Worm (Caenorhabditis elegans): ENCODE data around the gene K04A8.19.

DNA sequence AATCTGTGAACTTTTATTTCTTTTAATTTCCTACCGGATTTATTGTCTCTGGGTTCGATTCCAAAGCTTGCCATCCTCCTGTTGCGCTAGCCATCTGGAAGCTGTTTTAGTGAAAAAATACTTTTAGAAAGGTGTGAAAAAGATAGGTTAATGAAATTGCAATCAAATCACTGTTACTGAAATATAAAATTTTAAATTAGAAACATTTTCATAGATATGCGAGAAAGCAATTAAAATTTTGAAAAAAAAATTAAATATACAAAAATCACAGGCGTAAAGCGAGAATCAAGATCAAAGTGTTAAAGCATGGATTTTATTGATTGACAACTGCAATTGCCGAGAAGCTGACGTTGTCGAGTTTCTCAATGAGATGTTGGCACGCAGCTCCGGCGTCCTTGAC, 44.5 kb downstream of the K04A8.19 start, which contains the start of gene ubh-2:
- TF ChIP-seq klf-2 (GFP tag; conservative IDR thresholded peaks at IDR 0.05) = no peak
- TF ChIP-seq ref-1 (GFP tag; conservative IDR thresholded peaks at IDR 0.05) = no peak

Data from whole organism, midembryonic.